Fruit fly (Drosophila melanogaster) whole organism, prepupa: ENCODE results near the gene Gr21a.

Experiments
- Blimp-1 ChIP-seq: fragments of 200-800 bp; sonication (Bioruptor generic); optimal IDR thresholded peaks from 3 replicates; lab custom pipeline; 2017; ENCODE audit warnings: missing biosample characterization, missing genetic modification characterization, mild to moderate bottlenecking, moderate library complexity, missing genetic modification reagents
- CG10631 ChIP-seq: fragments of 200-800 bp; sonication (Bioruptor generic); optimal IDR thresholded peaks from 2 replicates; lab custom pipeline; 2016; ENCODE audit warnings: missing biosample characterization, missing genetic modification characterization
- CG10669 ChIP-seq: fragments of 200-800 bp; sonication (Bioruptor generic); optimal IDR thresholded peaks from 3 replicates; lab custom pipeline; 2018; ENCODE audit warnings: missing biosample characterization, mild to moderate bottlenecking, missing genetic modification characterization, moderate library complexity
- CG11294 ChIP-seq: fragments of 200-800 bp; sonication (Bioruptor generic); IDR thresholded peaks from 2 replicates; pipeline ENCODE4 v1.3.6; 2022; ENCODE audit warnings: missing biosample characterization, missing genetic modification characterization
- CG11902 ChIP-seq: fragments of 200-800 bp; sonication (Bioruptor generic); optimal IDR thresholded peaks from 3 replicates; lab custom pipeline; 2016; ENCODE audit warnings: missing biosample characterization, missing genetic modification characterization
- CG15336 ChIP-seq: fragments of 200-800 bp; sonication (Bioruptor generic); IDR thresholded peaks from 2 replicates; pipeline ENCODE4 v1.3.6; 2022; ENCODE audit warnings: missing biosample characterization, missing genetic modification characterization
- CG1621 ChIP-seq: fragments of 200-800 bp; sonication (Bioruptor generic); optimal IDR thresholded peaks from 3 replicates; lab custom pipeline; 2018; ENCODE audit warnings: missing biosample characterization, mild to moderate bottlenecking, missing genetic modification characterization
- CG3032 ChIP-seq: fragments of 200-800 bp; optimal IDR thresholded peaks from 2 replicates; lab custom pipeline; 2019; ENCODE audit warnings: missing biosample characterization, mild to moderate bottlenecking, missing genetic modification characterization, moderate library complexity
- CG31627 ChIP-seq: fragments of 200-800 bp; sonication (Bioruptor generic); optimal IDR thresholded peaks from 3 replicates; lab custom pipeline; 2016; ENCODE audit warnings: missing biosample characterization, missing genetic modification characterization
- CG32006 ChIP-seq: fragments of 200-800 bp; sonication (Bioruptor generic); optimal IDR thresholded peaks from 3 replicates; lab custom pipeline; 2017; ENCODE audit warnings: missing biosample characterization, mild to moderate bottlenecking, missing genetic modification characterization
- CG34406 ChIP-seq: fragments of 200-800 bp; sonication (Bioruptor generic); optimal IDR thresholded peaks from 3 replicates; lab custom pipeline; 2016; ENCODE audit warnings: missing biosample characterization, missing genetic modification characterization
- CG3919 ChIP-seq: fragments of 200-800 bp; sonication (Bioruptor generic); optimal IDR thresholded peaks from 3 replicates; lab custom pipeline; 2016; ENCODE audit warnings: missing biosample characterization, missing genetic modification characterization
- CG6163 ChIP-seq: fragments of 200-800 bp; sonication (Bioruptor generic); IDR thresholded peaks from 3 replicates; pipeline ENCODE4 v1.3.6; 2022; ENCODE audit warnings: missing biosample characterization, missing genetic modification characterization
- CG6276 ChIP-seq: fragments of 200-800 bp; sonication (Bioruptor generic); optimal IDR thresholded peaks from 2 replicates; lab custom pipeline; 2017; ENCODE audit warnings: missing biosample characterization, mild to moderate bottlenecking, missing genetic modification characterization
- CG6792 ChIP-seq: fragments of 200-800 bp; sonication (Bioruptor generic); optimal IDR thresholded peaks from 3 replicates; lab custom pipeline; 2016; ENCODE audit warnings: missing biosample characterization, missing genetic modification characterization
- CG7368 ChIP-seq: fragments of 200-800 bp; sonication (Bioruptor generic); optimal IDR thresholded peaks from 3 replicates; lab custom pipeline; 2016; ENCODE audit warnings: missing biosample characterization, missing genetic modification characterization
- CG8119 ChIP-seq: fragments of 200-800 bp; sonication (Bioruptor generic); IDR thresholded peaks from 3 replicates; pipeline ENCODE4 v1.3.6; 2022; ENCODE audit warnings: missing biosample characterization, missing genetic modification characterization
- CG8319 ChIP-seq: fragments of 200-800 bp; sonication (Bioruptor generic); optimal IDR thresholded peaks from 3 replicates; lab custom pipeline; 2016; ENCODE audit warnings: missing biosample characterization, missing genetic modification characterization
- CG8632 ChIP-seq: fragments of 200-800 bp; sonication (Bioruptor generic); optimal IDR thresholded peaks from 3 replicates; lab custom pipeline; 2016; ENCODE audit warnings: missing biosample characterization, missing genetic modification characterization
- CG9139 ChIP-seq: fragments of 200-800 bp; sonication (Bioruptor generic); optimal IDR thresholded peaks from 3 replicates; lab custom pipeline; 2017; ENCODE audit warnings: missing biosample characterization, mild to moderate bottlenecking, missing genetic modification characterization
- Eip75B ChIP-seq: fragments of 200-800 bp; sonication (Bioruptor generic); optimal IDR thresholded peaks from 3 replicates; lab custom pipeline; 2016; ENCODE audit warnings: missing biosample characterization, missing genetic modification characterization
- Eip78C ChIP-seq: fragments of 200-800 bp; sonication (Bioruptor generic); peaks from one replicate; lab custom pipeline; 2016; ENCODE audit warnings: missing biosample characterization, missing genetic modification characterization
- Eip93F ChIP-seq: fragments of 200-800 bp; sonication (Bioruptor generic); optimal IDR thresholded peaks from 2 replicates; lab custom pipeline; 2016; ENCODE audit warnings: missing biosample characterization, mild to moderate bottlenecking, missing genetic modification characterization
- Ets21C ChIP-seq: fragments of 200-800 bp; sonication (Bioruptor generic); optimal IDR thresholded peaks from 3 replicates; lab custom pipeline; 2016; ENCODE audit warnings: missing biosample characterization, missing genetic modification characterization
- Ets96B ChIP-seq: fragments of 200-800 bp; optimal IDR thresholded peaks from 2 replicates; lab custom pipeline; 2019; ENCODE audit warnings: missing biosample characterization, mild to moderate bottlenecking, missing genetic modification characterization, moderate library complexity
- Gug ChIP-seq: fragments of 200-800 bp; sonication (Bioruptor generic); IDR thresholded peaks from 2 replicates; pipeline ENCODE4 v1.3.6; 2022; ENCODE audit warnings: missing biosample characterization, missing genetic modification characterization
- Hr4 ChIP-seq: fragments of 200-800 bp; sonication (Bioruptor generic); optimal IDR thresholded peaks from 3 replicates; lab custom pipeline; 2016; ENCODE audit warnings: missing biosample characterization, missing genetic modification characterization
- Met ChIP-seq: fragments of 200-800 bp; sonication (Bioruptor generic); optimal IDR thresholded peaks from 3 replicates; lab custom pipeline; 2016; ENCODE audit warnings: missing biosample characterization, missing genetic modification characterization
- OdsH ChIP-seq: fragments of 200-800 bp; sonication (Bioruptor generic); optimal IDR thresholded peaks from 3 replicates; lab custom pipeline; 2016; ENCODE audit warnings: missing biosample characterization, missing genetic modification characterization
- Smox ChIP-seq: fragments of 200-800 bp; sonication (Bioruptor generic); optimal IDR thresholded peaks from 3 replicates; lab custom pipeline; 2016; ENCODE audit warnings: missing biosample characterization, missing genetic modification characterization
- Sox102F ChIP-seq: fragments of 200-800 bp; sonication (Bioruptor generic); optimal IDR thresholded peaks from 2 replicates; lab custom pipeline; 2016; ENCODE audit warnings: missing biosample characterization, mild to moderate bottlenecking, missing genetic modification characterization
- Sox14 ChIP-seq: fragments of 200-800 bp; sonication (Bioruptor generic); optimal IDR thresholded peaks from 3 replicates; lab custom pipeline; 2016; ENCODE audit warnings: missing biosample characterization, missing genetic modification characterization
- Sox15 ChIP-seq: fragments of 200-800 bp; sonication (Bioruptor generic); optimal IDR thresholded peaks from 3 replicates; lab custom pipeline; 2016; ENCODE audit warnings: missing biosample characterization, missing genetic modification characterization
- achi ChIP-seq: fragments of 200-800 bp; sonication (Bioruptor generic); optimal IDR thresholded peaks from 3 replicates; lab custom pipeline; 2016; ENCODE audit warnings: missing biosample characterization, missing genetic modification characterization
- cyc ChIP-seq: fragments of 200-800 bp; sonication (Bioruptor generic); optimal IDR thresholded peaks from 3 replicates; lab custom pipeline; 2016; ENCODE audit warnings: missing biosample characterization, missing genetic modification characterization
- dsx ChIP-seq: fragments of 200-800 bp; optimal IDR thresholded peaks from 3 replicates; lab custom pipeline; 2019; ENCODE audit warnings: missing biosample characterization, mild to moderate bottlenecking, missing genetic modification characterization, moderate library complexity; ENCODE audit not compliant: poor library complexity, severe bottlenecking
- eg ChIP-seq: fragments of 200-800 bp; sonication (Bioruptor generic); IDR thresholded peaks from 3 replicates; pipeline ENCODE4 v1.3.6; 2022; ENCODE audit warnings: missing biosample characterization, missing genetic modification characterization
- fd59A ChIP-seq: fragments of 200-800 bp; sonication (Bioruptor generic); optimal IDR thresholded peaks from 2 replicates; lab custom pipeline; 2017; ENCODE audit warnings: missing biosample characterization, mild to moderate bottlenecking, missing genetic modification characterization, missing genetic modification reagents
- fd85E ChIP-seq: fragments of 200-800 bp; sonication (Bioruptor generic); optimal IDR thresholded peaks from 3 replicates; lab custom pipeline; 2016; ENCODE audit warnings: missing biosample characterization, missing genetic modification characterization
- fkh ChIP-seq: fragments of 200-800 bp; sonication (Bioruptor generic); optimal IDR thresholded peaks from 3 replicates; lab custom pipeline; 2017; ENCODE audit warnings: missing biosample characterization, mild to moderate bottlenecking, missing genetic modification characterization, moderate library complexity
- lz ChIP-seq: fragments of 200-800 bp; sonication (Bioruptor generic); optimal IDR thresholded peaks from 3 replicates; lab custom pipeline; 2016; ENCODE audit warnings: missing biosample characterization, missing genetic modification characterization
- net ChIP-seq: fragments of 200-800 bp; sonication (Bioruptor generic); optimal IDR thresholded peaks from 3 replicates; lab custom pipeline; 2016; ENCODE audit warnings: missing biosample characterization, missing genetic modification characterization
- pdm3 ChIP-seq: fragments of 200-800 bp; sonication (Bioruptor generic); optimal IDR thresholded peaks from 3 replicates; lab custom pipeline; 2016; ENCODE audit warnings: missing biosample characterization, missing genetic modification characterization
- salr ChIP-seq, 2 experiments: fragments of 200-800 bp; sonication (Bioruptor generic); optimal IDR thresholded peaks; 3 replicates each; lab custom pipeline; 2016 to 2018; ENCODE audit warnings: missing biosample characterization in 2 of 2, missing genetic modification characterization in 2 of 2, mild to moderate bottlenecking in 1 of 2
- spab ChIP-seq: fragments of 200-800 bp; sonication (Bioruptor generic); optimal IDR thresholded peaks from 2 replicates; lab custom pipeline; 2017; ENCODE audit warnings: missing biosample characterization, mild to moderate bottlenecking, missing genetic modification characterization, missing genetic modification reagents
- svp ChIP-seq: fragments of 200-800 bp; sonication (Bioruptor generic); peaks from one replicate; lab custom pipeline; 2016; ENCODE audit warnings: missing biosample characterization, missing genetic modification characterization
- topi ChIP-seq: fragments of 200-800 bp; sonication (Bioruptor generic); optimal IDR thresholded peaks from 3 replicates; lab custom pipeline; 2016; ENCODE audit warnings: missing biosample characterization, missing genetic modification characterization
- vri ChIP-seq: fragments of 200-800 bp; sonication (Bioruptor generic); optimal IDR thresholded peaks from 3 replicates; lab custom pipeline; 2016; ENCODE audit warnings: missing biosample characterization, mild to moderate bottlenecking, missing genetic modification characterization

Gr21a gene

DNA sequence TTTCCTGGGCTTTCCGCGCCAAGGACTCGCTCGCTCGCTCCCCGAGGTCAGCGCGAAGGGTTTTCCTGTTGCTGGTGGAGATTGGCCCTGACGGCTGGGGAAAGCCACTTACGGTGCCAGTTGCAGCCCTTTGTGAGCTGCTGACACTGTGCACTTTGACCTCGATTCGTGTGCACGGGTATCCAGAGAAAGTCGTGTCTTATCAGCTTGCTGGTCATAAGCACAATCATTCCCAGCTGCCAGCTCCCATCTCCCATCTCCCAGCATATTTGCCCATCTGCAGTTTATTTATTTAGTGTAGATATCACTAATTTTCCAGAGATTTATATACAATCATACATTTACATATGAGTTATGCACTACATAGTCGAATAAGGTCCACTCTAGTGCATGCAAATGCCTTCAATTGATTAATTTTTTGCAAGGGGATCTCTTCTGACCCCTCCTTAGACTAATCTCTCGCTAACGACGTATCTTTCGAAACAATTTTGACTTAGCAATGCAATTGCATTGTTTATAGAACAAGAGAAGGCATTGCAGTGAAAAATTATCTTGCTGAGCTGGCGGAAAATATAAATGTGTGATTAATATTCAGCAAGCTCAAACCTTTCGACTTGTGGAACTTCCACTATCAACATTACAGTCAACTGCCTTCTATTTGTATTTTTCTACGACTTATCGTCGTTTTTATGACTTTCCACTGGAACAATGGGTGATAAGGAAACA, 41.9 kb downstream of the Gr21a start:
- no peak for TF ChIP-seq vri (GFP tag; lab: Kevin White, UChicago)
- 0 out of 3 replicates have a peak, but pooled peaks have one; percentile 4 for TF ChIP-seq CG8119 (GFP tag; lab: Robert Waterston, UW)
- TF ChIP-seq svp (GFP tag; lab: Kevin White, UChicago): peak; percentile 78
- TF ChIP-seq CG15336 (GFP tag; lab: Robert Waterston, UW): peak; percentile 14; the same call in 1 of the 2 replicates
- TF ChIP-seq Eip78C: peak; percentile 73

- TF ChIP-seq OdsH (GFP tag; lab: Kevin White, UChicago) (no peak), CG31627 (GFP tag; lab: Kevin White, UChicago) (peak; percentile 41), Met (GFP tag; lab: Kevin White, UChicago) (no peak), CG11902 (GFP tag; lab: Kevin White, UChicago) (no peak), CG32006 (peak; percentile 21), CG6163 (GFP tag; lab: Robert Waterston, UW) (peak; percentile 59; the same call in 1 of the 3 replicates), salr (GFP tag; optimal IDR thresholded peaks at IDR 0.05; lab: Kevin White, UChicago) (no peak), achi (GFP tag; lab: Kevin White, UChicago) (peak; percentile 13), fkh (peak; percentile 66), CG3919 (GFP tag; lab: Kevin White, UChicago) (peak; percentile 32), Sox102F (GFP tag; lab: Kevin White, UChicago) (no peak), svp (GFP tag; lab: Kevin White, UChicago) (peak; percentile 60), Ets96B (tag; lab: Kevin White, UChicago) (no peak), fd85E (no peak), Hr4 (GFP tag; lab: Kevin White, UChicago) (no peak), CG10669 (GFP tag; lab: Kevin White, UChicago) (peak; percentile 9), CG8632 (GFP tag; lab: Kevin White, UChicago) (no peak), CG9139 (GFP tag; lab: Kevin White, UChicago) (no peak), Sox14 (GFP tag; lab: Kevin White, UChicago) (peak; percentile 60), Eip75B (peak; percentile 59), CG6792 (GFP tag; lab: Kevin White, UChicago) (peak; percentile 6), vri (GFP tag; lab: Kevin White, UChicago) (peak; percentile 70), Eip93F (no peak), CG3032 (tag; lab: Kevin White, UChicago) (no peak), CG34406 (GFP tag; lab: Kevin White, UChicago) (no peak), lz (GFP tag; lab: Kevin White, UChicago) (peak; percentile 29), CG10631 (GFP tag; lab: Kevin White, UChicago) (no peak), eg (peak; percentile 34; the same call in 1 of the 3 replicates), Gug (GFP tag; lab: Robert Waterston, UW) (no peak), CG15336 (GFP tag; lab: Robert Waterston, UW) (peak; percentile 21; the same call in 1 of the 2 replicates), CG8319 (GFP tag; lab: Kevin White, UChicago) (no peak), CG11294 (no peak), pdm3 (GFP tag; lab: Kevin White, UChicago) (peak; percentile 20), net (no peak), spab (GFP tag; lab: Kevin White, UChicago) (no peak), CG6276 (GFP tag; lab: Kevin White, UChicago) (no peak), cyc (peak; percentile 33), Ets21C (GFP tag; lab: Kevin White, UChicago) (peak; percentile 14), dsx (GFP tag; lab: Kevin White, UChicago) (peak; percentile 13), fd59A (GFP tag; lab: Kevin White, UChicago) (no peak), Eip78C (peak; percentile 86), CG1621 (peak; percentile 26), topi (GFP tag; lab: Kevin White, UChicago) (peak; percentile 38), CG7368 (GFP tag; lab: Kevin White, UChicago) (no peak), Smox (GFP tag; lab: Kevin White, UChicago) (no peak), Blimp-1 (GFP tag; lab: Kevin White, UChicago) (no peak), Sox15 (GFP tag; lab: Kevin White, UChicago) (no peak)
Measured at dm6 chr2L:825768-826263, 45.5 kb downstream of the Gr21a start, which contains the start of the genes CG3862 and dock. CG3862 (minus strand) TSS chr2L:825861. dock (plus strand) TSS chr2L:825969.
